Fruit fly (Drosophila melanogaster) whole organism, embryonic: ENCODE results near the gene CG43062.
A peak's percentile ranks its signal among the peaks of the same experiment; 100 is the strongest.

ENCODE experiments used
- Asciz ChIP-seq: fragments of 200-800 bp; sonication (Bioruptor generic); optimal IDR thresholded peaks from 2 replicates; lab custom pipeline; 2017; ENCODE audit warnings: missing biosample characterization, mild to moderate bottlenecking, missing genetic modification characterization, missing genetic modification reagents
- Awh ChIP-seq: fragments of 200-800 bp; sonication (Bioruptor generic); IDR thresholded peaks from 2 replicates; pipeline ENCODE4, ENCODE4 v1.3.6; 2022; ENCODE audit warnings: missing biosample characterization, missing genetic modification characterization
- Bteb2 ChIP-seq: fragments of 200-800 bp; sonication (Bioruptor generic); optimal IDR thresholded peaks from 2 replicates; lab custom pipeline; 2016; ENCODE audit warnings: missing biosample characterization, missing genetic modification characterization
- CG10366 ChIP-seq: fragments of 200-800 bp; sonication (Bioruptor generic); IDR thresholded peaks from 2 replicates; pipeline ENCODE4 v1.3.6; 2022; ENCODE audit warnings: missing biosample characterization, missing genetic modification characterization
- CG10959 ChIP-seq: fragments of 200-800 bp; sonication (Bioruptor generic); IDR thresholded peaks from 2 replicates; pipeline ENCODE4 v1.3.6; 2022; ENCODE audit warnings: missing biosample characterization, missing genetic modification characterization
- CG10979 ChIP-seq: fragments of 200-800 bp; sonication (Bioruptor generic); optimal IDR thresholded peaks from 2 replicates; lab custom pipeline; 2018; ENCODE audit warnings: missing biosample characterization, mild to moderate bottlenecking, missing genetic modification characterization, moderate library complexity
- CG13624 ChIP-seq: fragments of 200-800 bp; sonication (Bioruptor generic); optimal IDR thresholded peaks from 2 replicates; lab custom pipeline; 2016; ENCODE audit warnings: missing biosample characterization, missing genetic modification characterization
- CG14014 ChIP-seq: fragments of 200-800 bp; sonication (Bioruptor generic); IDR thresholded peaks from 2 replicates; pipeline ENCODE4 v1.3.6; 2022; ENCODE audit warnings: missing biosample characterization, missing genetic modification characterization
- CG14441 ChIP-seq: fragments of 200-800 bp; sonication (Bioruptor generic); IDR thresholded peaks from 2 replicates; pipeline ENCODE4 v1.3.6; 2022; ENCODE audit warnings: missing biosample characterization, missing genetic modification characterization
- CG16813 ChIP-seq: fragments of 200-800 bp; sonication (Bioruptor generic); IDR thresholded peaks from 3 replicates; pipeline ENCODE4 v1.3.6; 2022; ENCODE audit warnings: missing biosample characterization, missing genetic modification characterization; ENCODE audit not compliant: partially characterized antibody
- CG1792 ChIP-seq: fragments of 200-800 bp; sonication (Bioruptor generic); optimal IDR thresholded peaks from 2 replicates; lab custom pipeline; 2016; ENCODE audit warnings: missing biosample characterization, missing genetic modification characterization
- CG1832 ChIP-seq: fragments of 200-800 bp; sonication (Bioruptor generic); optimal IDR thresholded peaks from 2 replicates; lab custom pipeline; 2017; ENCODE audit warnings: missing biosample characterization, mild to moderate bottlenecking, missing genetic modification characterization, inconsistent platforms
- CG2116 ChIP-seq: fragments of 200-800 bp; sonication (Bioruptor generic); optimal IDR thresholded peaks from 3 replicates; lab custom pipeline; 2018; ENCODE audit warnings: missing biosample characterization, mild to moderate bottlenecking, missing genetic modification characterization
- CG31441 ChIP-seq: fragments of 200-800 bp; sonication (Bioruptor generic); IDR thresholded peaks from 2 replicates; pipeline ENCODE4 v1.3.6; 2022; ENCODE audit warnings: missing biosample characterization, missing genetic modification characterization
- CG3847 ChIP-seq: fragments of 200-800 bp; sonication (Bioruptor generic); IDR thresholded peaks from 2 replicates; pipeline ENCODE4 v1.3.6; 2022; ENCODE audit warnings: missing biosample characterization, missing genetic modification characterization
- CG5953 ChIP-seq: fragments of 200-800 bp; sonication (Bioruptor generic); IDR thresholded peaks from 2 replicates; pipeline ENCODE4 v1.3.6; 2022; ENCODE audit warnings: missing biosample characterization, missing genetic modification characterization
- CG6854 ChIP-seq: fragments of 200-800 bp; sonication (Bioruptor generic); optimal IDR thresholded peaks from 3 replicates; lab custom pipeline; 2017; ENCODE audit warnings: missing biosample characterization, mild to moderate bottlenecking, missing genetic modification characterization
- CG7372 ChIP-seq: fragments of 200-800 bp; sonication (Bioruptor generic); IDR thresholded peaks from 2 replicates; pipeline ENCODE4 v1.3.6; 2022; ENCODE audit warnings: missing biosample characterization, missing genetic modification characterization
- CG7556 ChIP-seq: fragments of 200-800 bp; sonication (Bioruptor generic); optimal IDR thresholded peaks from 2 replicates; lab custom pipeline; 2017; ENCODE audit warnings: missing biosample characterization, mild to moderate bottlenecking, missing genetic modification characterization
- CG8281 ChIP-seq: fragments of 200-800 bp; sonication (Bioruptor generic); optimal IDR thresholded peaks from 2 replicates; lab custom pipeline; 2018; ENCODE audit warnings: missing biosample characterization, mild to moderate bottlenecking, missing genetic modification characterization, moderate library complexity
- CG9876 ChIP-seq: fragments of 200-800 bp; sonication (Bioruptor generic); optimal IDR thresholded peaks from 2 replicates; lab custom pipeline; 2016; ENCODE audit warnings: missing biosample characterization, missing genetic modification characterization
- Chrac-16 ChIP-seq: fragments of 200-800 bp; sonication (Bioruptor generic); optimal IDR thresholded peaks from 3 replicates; lab custom pipeline; 2016; ENCODE audit warnings: missing biosample characterization, missing genetic modification characterization
- Doc3 ChIP-seq: fragments of 200-800 bp; sonication (Bioruptor generic); IDR thresholded peaks from 3 replicates; pipeline ENCODE4 v1.3.6; 2022; ENCODE audit warnings: missing biosample characterization, missing genetic modification characterization; ENCODE audit not compliant: partially characterized antibody
- E2f1 ChIP-seq: fragments of 200-800 bp; sonication (Bioruptor generic); IDR thresholded peaks from 2 replicates; pipeline ENCODE4 v1.3.6; 2022; ENCODE audit warnings: missing biosample characterization, missing genetic modification characterization
- Fer1 ChIP-seq: fragments of 200-800 bp; sonication (Bioruptor generic); optimal IDR thresholded peaks from 2 replicates; lab custom pipeline; 2017; ENCODE audit warnings: missing biosample characterization, mild to moderate bottlenecking, missing genetic modification characterization
- HLH4C ChIP-seq: fragments of 200-800 bp; sonication (Bioruptor generic); IDR thresholded peaks from 3 replicates; pipeline ENCODE4 v1.3.6; 2022; ENCODE audit warnings: missing biosample characterization, missing genetic modification characterization; ENCODE audit not compliant: partially characterized antibody
- HLHmδ ChIP-seq: fragments of 200-800 bp; sonication (Bioruptor generic); optimal IDR thresholded peaks from 2 replicates; lab custom pipeline; 2018; ENCODE audit warnings: missing biosample characterization, mild to moderate bottlenecking, missing genetic modification characterization, moderate library complexity
- HmgZ ChIP-seq: fragments of 200-800 bp; sonication (Bioruptor generic); optimal IDR thresholded peaks from 2 replicates; lab custom pipeline; 2018; ENCODE audit warnings: missing biosample characterization, mild to moderate bottlenecking, missing genetic modification characterization
- Lim3 ChIP-seq: fragments of 200-800 bp; sonication (Bioruptor generic); IDR thresholded peaks from 2 replicates; pipeline ENCODE4 v1.3.6; 2022; ENCODE audit warnings: missing biosample characterization, missing genetic modification characterization
- Lpt ChIP-seq: fragments of >200 bp; optimal IDR thresholded peaks from 2 replicates; lab custom pipeline; 2018; ENCODE audit warnings: missing biosample characterization, missing genetic modification characterization
- Ptx1 ChIP-seq: fragments of 200-800 bp; sonication (Bioruptor generic); IDR thresholded peaks from 2 replicates; pipeline ENCODE4 v1.3.6; 2022; ENCODE audit warnings: missing biosample characterization, missing genetic modification characterization
- YL-1 ChIP-seq: fragments of 200-800 bp; sonication (Bioruptor generic); optimal IDR thresholded peaks from 3 replicates; lab custom pipeline; 2017; ENCODE audit warnings: missing biosample characterization, mild to moderate bottlenecking, missing genetic modification characterization
- az2 ChIP-seq: fragments of 200-800 bp; sonication (Bioruptor generic); optimal IDR thresholded peaks from 3 replicates; lab custom pipeline; 2016; ENCODE audit warnings: missing biosample characterization, missing genetic modification characterization
- cwo ChIP-seq: fragments of 200-800 bp; sonication (Bioruptor generic); optimal IDR thresholded peaks from 3 replicates; lab custom pipeline; 2017; ENCODE audit warnings: missing biosample characterization, missing genetic modification characterization, mild to moderate bottlenecking, moderate library complexity, missing genetic modification reagents
- dimm ChIP-seq: fragments of 200-800 bp; sonication (Bioruptor generic); IDR thresholded peaks from 2 replicates; pipeline ENCODE4 v1.3.6; 2022; ENCODE audit warnings: missing biosample characterization, missing genetic modification characterization
- fu2 ChIP-seq: fragments of 200-800 bp; sonication (Bioruptor generic); optimal IDR thresholded peaks from 2 replicates; lab custom pipeline; 2016; ENCODE audit warnings: missing biosample characterization, missing genetic modification characterization
- gsb-n ChIP-seq: fragments of 200-800 bp; sonication (Bioruptor generic); optimal IDR thresholded peaks from 3 replicates; lab custom pipeline; 2018; ENCODE audit warnings: missing biosample characterization, mild to moderate bottlenecking, missing genetic modification characterization
- ken ChIP-seq: fragments of 200-800 bp; sonication (Bioruptor generic); IDR thresholded peaks from 3 replicates; pipeline ENCODE4 v1.3.6; 2022; ENCODE audit warnings: missing biosample characterization, missing genetic modification characterization
- maf-S ChIP-seq: fragments of 200-800 bp; sonication (Bioruptor generic); optimal IDR thresholded peaks from 2 replicates; lab custom pipeline; 2016; ENCODE audit warnings: missing biosample characterization, missing genetic modification characterization
- peb ChIP-seq: fragments of 200-800 bp; sonication (Bioruptor generic); IDR thresholded peaks from 2 replicates; pipeline ENCODE4 v1.3.6; 2022; ENCODE audit warnings: missing biosample characterization, missing genetic modification characterization
- pita ChIP-seq: fragments of 200-800 bp; sonication (Bioruptor generic); optimal IDR thresholded peaks from 2 replicates; lab custom pipeline; 2017; ENCODE audit warnings: missing biosample characterization, mild to moderate bottlenecking, missing genetic modification characterization
- schlank ChIP-seq: fragments of 200-800 bp; sonication (Bioruptor generic); optimal IDR thresholded peaks from 2 replicates; lab custom pipeline; 2018; ENCODE audit warnings: missing biosample characterization, mild to moderate bottlenecking, missing genetic modification characterization
- scrt ChIP-seq: fragments of 200-800 bp; sonication (Bioruptor generic); optimal IDR thresholded peaks from 2 replicates; lab custom pipeline; 2018; ENCODE audit warnings: missing biosample characterization, mild to moderate bottlenecking, missing genetic modification characterization, moderate library complexity
- seq ChIP-seq: fragments of 200-800 bp; sonication (Bioruptor generic); IDR thresholded peaks from 2 replicates; pipeline ENCODE4 v1.3.6; 2022; ENCODE audit warnings: missing biosample characterization, missing genetic modification characterization
- shn ChIP-seq: fragments of 200-800 bp; sonication (Bioruptor generic); optimal IDR thresholded peaks from 3 replicates; lab custom pipeline; 2016; ENCODE audit warnings: missing biosample characterization, missing genetic modification characterization
- slbo ChIP-seq: fragments of 200-800 bp; sonication (Bioruptor generic); IDR thresholded peaks from 2 replicates; pipeline ENCODE4 v1.3.6; 2022; ENCODE audit warnings: missing biosample characterization, missing genetic modification characterization
- sna ChIP-seq: fragments of 200-800 bp; sonication (Bioruptor generic); IDR thresholded peaks from 2 replicates; pipeline ENCODE4 v1.3.6; 2022; ENCODE audit warnings: missing biosample characterization, missing genetic modification characterization; ENCODE audit not compliant: partially characterized antibody
- tup ChIP-seq: fragments of 200-800 bp; sonication (Bioruptor generic); optimal IDR thresholded peaks from 2 replicates; lab custom pipeline; 2016; ENCODE audit warnings: missing biosample characterization, mild to moderate bottlenecking, missing genetic modification characterization, moderate library complexity
- unpg ChIP-seq: fragments of 200-800 bp; sonication (Bioruptor generic); optimal IDR thresholded peaks from 3 replicates; lab custom pipeline; 2018; ENCODE audit warnings: missing biosample characterization, mild to moderate bottlenecking, missing genetic modification characterization, moderate library complexity
- vvl ChIP-seq: fragments of 200-800 bp; sonication (Bioruptor generic); IDR thresholded peaks from 2 replicates; pipeline ENCODE4 v1.3.6; 2022; ENCODE audit warnings: missing biosample characterization, missing genetic modification characterization
- zen ChIP-seq: fragments of 200-800 bp; sonication (Bioruptor generic); optimal IDR thresholded peaks from 3 replicates; lab custom pipeline; 2018; ENCODE audit warnings: missing biosample characterization, mild to moderate bottlenecking, missing genetic modification characterization, moderate library complexity

CG43062 gene

DNA sequence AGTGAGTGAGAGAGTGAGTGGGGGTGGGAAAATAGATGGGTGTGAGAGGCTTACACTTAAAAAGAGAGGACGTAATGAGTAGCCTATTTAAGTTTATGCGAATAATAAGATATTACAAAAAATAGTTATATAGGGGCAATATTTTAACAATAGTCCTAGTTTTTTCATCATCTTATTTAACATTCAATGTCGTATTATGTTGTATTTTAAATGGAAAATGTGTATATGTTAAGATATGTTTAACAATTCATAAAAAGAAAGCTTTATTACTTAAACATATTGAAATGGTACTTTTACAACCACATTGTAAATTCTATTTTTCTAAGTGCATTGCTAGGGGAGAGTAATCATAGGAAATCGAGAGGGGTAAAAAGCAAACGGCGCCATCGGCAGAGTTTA lies 23.9 kb downstream of the CG43062 start (continued):
- TF ChIP-seq CG13624 (GFP tag; lab: Kevin White, UChicago) (no peak), CG2116 (no peak), Asciz (GFP tag; lab: Kevin White, UChicago) (peak; percentile 46), vvl (GFP tag; lab: Robert Waterston, UW) (0 out of 2 replicates have a peak, but pooled peaks have one; percentile 17), YL-1 (GFP tag; lab: Kevin White, UChicago) (peak; percentile 24), CG16813 (GFP tag; lab: Robert Waterston, UW) (no peak), Bteb2 (GFP tag; lab: Kevin White, UChicago) (peak; percentile 25), CG5953 (GFP tag; lab: Robert Waterston, UW) (no peak; the same call in 1 of the 2 replicates), Lim3 (GFP tag; lab: Robert Waterston, UW) (no peak), E2f1 (peak; percentile 49), Doc3 (GFP tag; lab: Robert Waterston, UW) (no peak), tup (no peak), CG10979 (peak; percentile 86), peb (no peak), CG10366 (no peak), CG1792 (GFP tag; lab: Kevin White, UChicago) (peak; percentile 30), ken (GFP tag; lab: Robert Waterston, UW) (no peak), seq (GFP tag; lab: Robert Waterston, UW) (no peak), CG7556 (peak; percentile 92), zen (tag; lab: Kevin White, UChicago) (peak; percentile 47), CG6854 (GFP tag; lab: Kevin White, UChicago) (peak; percentile 73), fu2 (GFP tag; lab: Kevin White, UChicago) (no peak), CG3847 (GFP tag; lab: Robert Waterston, UW) (peak; percentile 43; the same call in 1 of the 2 replicates), CG1832 (no peak), CG8281 (peak; percentile 49), az2 (GFP tag; lab: Kevin White, UChicago) (peak; percentile 62), sna (no peak), dimm (no peak), CG14014 (peak; percentile 45; the same call in 1 of the 2 replicates), Fer1 (peak; percentile 82), pita (GFP tag; lab: Kevin White, UChicago) (no peak), shn (GFP tag; lab: Kevin White, UChicago) (no peak), maf-S (GFP tag; lab: Kevin White, UChicago) (no peak), unpg (peak; percentile 82), scrt (peak; percentile 66), slbo (GFP tag; lab: Robert Waterston, UW) (peak; percentile 73), cwo (GFP tag; lab: Kevin White, UChicago) (peak; percentile 77), Lpt (GFP tag; lab: Kevin White, UChicago) (no peak), CG9876 (GFP tag; lab: Kevin White, UChicago) (no peak), Awh (GFP tag; lab: Robert Waterston, UW) (0 out of 2 replicates have a peak, but pooled peaks have one; percentile 34), Chrac-16 (GFP tag; lab: Kevin White, UChicago) (peak; percentile 53), CG14441 (GFP tag; lab: Robert Waterston, UW) (0 out of 2 replicates have a peak, but pooled peaks have one; percentile 15), Ptx1 (GFP tag; lab: Robert Waterston, UW) (peak; percentile 67), CG7372 (GFP tag; lab: Robert Waterston, UW) (no peak; the same call in 1 of the 2 replicates), HmgZ (tag; lab: Kevin White, UChicago) (peak; percentile 36), HLHmδ (no peak), CG31441 (GFP tag; lab: Robert Waterston, UW) (peak; percentile 82), CG10959 (no peak), gsb-n (peak; percentile 77), schlank (tag; lab: Kevin White, UChicago) (no peak), HLH4C (no peak)
